Fruit fly (Drosophila melanogaster) S2 (cell line): Measurements from ENCODE around the gene Pten.

Source experiments
- CG8478 ChIP-seq: fragments of >200 bp; optimal IDR thresholded peaks from 2 replicates; lab custom pipeline; 2018
- CTCF ChIP-seq, 2 experiments: fragments of >200 bp; optimal IDR thresholded peaks; 2 replicates each; lab custom pipeline; 2018

DNA sequence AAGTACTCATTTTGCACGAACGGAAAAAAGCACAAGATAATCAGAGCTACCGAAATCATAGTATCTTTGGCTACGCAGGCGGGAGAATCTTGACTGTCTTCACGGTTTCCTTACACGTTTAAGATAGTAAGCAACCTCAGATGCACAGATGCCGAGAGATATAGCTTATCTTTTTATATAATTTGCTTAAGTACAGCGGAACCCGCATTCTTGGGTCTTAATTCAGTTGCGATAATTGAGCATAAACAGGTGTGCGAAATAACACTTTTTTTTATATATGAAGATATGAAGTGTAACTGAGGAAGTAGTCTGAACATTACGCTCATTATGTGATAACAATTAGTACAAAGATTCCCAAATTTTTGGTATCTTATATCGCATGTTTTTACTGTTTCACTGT is 19.9 kb upstream of the Pten start, which contains the start of gene CG34043:
- TF ChIP-seq CTCF (optimal IDR thresholded peaks at IDR 0.05; lab: Kevin White, UChicago) (no peak), CG8478 (lab: Kevin White, UChicago) (no peak)
